Fruit fly (Drosophila melanogaster): ENCODE measurements around the gene kmg.

DNA sequence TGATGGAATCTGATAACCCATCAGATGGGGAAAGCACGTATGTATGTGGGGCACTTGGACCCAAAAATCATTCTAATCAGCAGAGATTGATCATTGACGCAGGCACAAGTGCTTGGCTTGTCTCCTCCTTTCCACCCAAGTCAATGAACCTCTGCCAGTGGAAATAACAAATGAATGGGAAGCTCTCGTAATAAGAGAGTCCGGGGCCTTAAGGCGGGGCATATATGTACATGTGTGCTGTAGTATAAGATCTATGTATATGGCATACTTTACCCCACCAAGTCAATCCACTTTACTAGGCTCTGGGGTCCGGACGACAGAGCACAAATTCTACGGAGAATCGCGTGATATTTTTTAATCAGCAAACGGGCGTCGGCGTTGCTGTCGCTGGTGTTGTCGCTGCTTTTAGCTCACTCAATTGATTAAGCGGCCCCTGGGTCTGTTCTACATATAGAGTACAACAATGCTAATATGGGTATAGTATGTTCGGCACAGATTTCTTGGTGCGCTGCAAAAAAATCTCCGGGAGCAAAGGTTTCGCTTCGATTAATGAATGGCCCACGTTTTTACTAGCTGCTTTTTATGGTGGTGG, 45.8 kb downstream of the kmg start:
- no peak for TF ChIP-seq mld (GFP tag; IDR thresholded peaks at IDR 0.05; ENCODE audit: partially characterized antibody)
- no peak for TF ChIP-seq gcm2 (GFP tag; optimal IDR thresholded peaks at IDR 0.05)
- TF ChIP-seq CG14860 (GFP tag; IDR thresholded peaks at IDR 0.05; ENCODE audit: partially characterized antibody) = no peak
- TF ChIP-seq CG18476 (GFP tag; optimal IDR thresholded peaks at IDR 0.05) = no peak
- no peak for TF ChIP-seq wek (GFP tag; optimal IDR thresholded peaks at IDR 0.05)
- no peak for TF ChIP-seq ERR (GFP tag; optimal IDR thresholded peaks at IDR 0.05)
- no peak for TF ChIP-seq gt (GFP tag; IDR thresholded peaks at IDR 0.05)
- no peak for TF ChIP-seq sqz (GFP tag; optimal IDR thresholded peaks at IDR 0.05)
- TF ChIP-seq br (optimal IDR thresholded peaks at IDR 0.05) = no peak
- no peak for TF ChIP-seq Jarid2 (GFP tag; optimal IDR thresholded peaks at IDR 0.05)
- TF ChIP-seq luna (GFP tag; optimal IDR thresholded peaks at IDR 0.05) = no peak
- no peak for TF ChIP-seq jing (GFP tag; optimal IDR thresholded peaks at IDR 0.05)
- no peak for TF ChIP-seq gem (tag; optimal IDR thresholded peaks at IDR 0.05)

Measured in whole organism, embryonic.